Fruit fly (Drosophila melanogaster) whole organism: ENCODE results near the gene neo.

ENCODE experiments used
- CG8478 ChIP-seq: fragments of >200 bp; optimal IDR thresholded peaks from 2 replicates; lab custom pipeline; 2018; ENCODE audit warnings: inconsistent platforms
- Dll ChIP-seq: fragments of >200 bp; optimal IDR thresholded peaks from 2 replicates; lab custom pipeline; 2017
- EcR ChIP-seq, 2 experiments: fragments of >200 bp; optimal IDR thresholded peaks; 2 replicates each; lab custom pipeline; 2017; ENCODE audit warnings: missing biosample characterization in 2 of 2, missing genetic modification characterization in 2 of 2, missing genetic modification reagents in 2 of 2
- pan ChIP-seq: fragments of >200 bp; optimal IDR thresholded peaks from 2 replicates; lab custom pipeline; 2017
- psq ChIP-seq: fragments of >200 bp; optimal IDR thresholded peaks from 2 replicates; lab custom pipeline; 2017

dm6 chr3R:29867895-29868294 is 49.0 kb downstream of the neo start:
- TF ChIP-seq Dll (lab: Kevin White, UChicago): no peak
- no peak for TF ChIP-seq EcR (GFP tag; optimal IDR thresholded peaks at IDR 0.05; lab: Kevin White, UChicago)
- no peak for TF ChIP-seq CG8478 (lab: Kevin White, UChicago)
- no peak for TF ChIP-seq pan (lab: Kevin White, UChicago)
- TF ChIP-seq psq (lab: Kevin White, UChicago): no peak
